Fruit fly (Drosophila melanogaster) S2 (cell line): ENCODE data around the gene CG42268.

ENCODE experiments used
- CG8478 ChIP-seq: fragments of >200 bp; optimal IDR thresholded peaks from 2 replicates; lab custom pipeline; 2018
- CTCF ChIP-seq, 2 experiments: fragments of >200 bp; optimal IDR thresholded peaks; 2 replicates each; lab custom pipeline; 2018

dm6 chr3L:9690798-9691475 is 69.3 kb downstream of the CG42268 start:
- TF ChIP-seq CG8478 (lab: Kevin White, UChicago) (no peak), CTCF (optimal IDR thresholded peaks at IDR 0.05; lab: Kevin White, UChicago) (no peak)
